Fruit fly (Drosophila melanogaster) whole organism, embryonic: ENCODE data around the gene Nle.

Experiments
- BtbVII ChIP-seq: fragments of 200-800 bp; sonication (Bioruptor generic); optimal IDR thresholded peaks from 3 replicates; lab custom pipeline; 2017; ENCODE audit warnings: missing biosample characterization, mild to moderate bottlenecking, missing genetic modification characterization
- CG11723 ChIP-seq: fragments of 200-800 bp; sonication (Bioruptor generic); optimal IDR thresholded peaks from 2 replicates; lab custom pipeline; 2017; ENCODE audit warnings: missing biosample characterization, mild to moderate bottlenecking, missing genetic modification characterization
- CG12071 ChIP-seq: fragments of 200-800 bp; sonication (Bioruptor generic); optimal IDR thresholded peaks from 3 replicates; lab custom pipeline; 2018; ENCODE audit warnings: missing biosample characterization, mild to moderate bottlenecking, missing genetic modification characterization
- CG1603 ChIP-seq: fragments of 200-800 bp; sonication (Bioruptor generic); optimal IDR thresholded peaks from 2 replicates; lab custom pipeline; 2019; ENCODE audit warnings: missing biosample characterization, mild to moderate bottlenecking, missing genetic modification characterization, moderate library complexity
- CG17186 ChIP-seq: fragments of 200-800 bp; sonication (Bioruptor generic); optimal IDR thresholded peaks from 3 replicates; lab custom pipeline; 2017; ENCODE audit warnings: missing biosample characterization, missing genetic modification reagents, missing genetic modification characterization
- CG2116 ChIP-seq: fragments of 200-800 bp; sonication (Bioruptor generic); optimal IDR thresholded peaks from 3 replicates; lab custom pipeline; 2018; ENCODE audit warnings: missing biosample characterization, mild to moderate bottlenecking, missing genetic modification characterization
- CG2712 ChIP-seq: fragments of 200-800 bp; optimal IDR thresholded peaks from 3 replicates; lab custom pipeline; 2019; ENCODE audit warnings: missing biosample characterization, mild to moderate bottlenecking, missing genetic modification characterization, moderate library complexity
- CG32772 ChIP-seq: fragments of 200-800 bp; sonication (Bioruptor generic); IDR thresholded peaks from 2 replicates; pipeline ENCODE4 v1.3.6; 2022; ENCODE audit warnings: missing biosample characterization, missing genetic modification characterization
- CG34422 ChIP-seq: fragments of 200-800 bp; sonication (Bioruptor generic); IDR thresholded peaks from 3 replicates; pipeline ENCODE4 v1.3.6; 2022; ENCODE audit warnings: missing biosample characterization, missing genetic modification characterization
- CG4360 ChIP-seq: fragments of 200-800 bp; sonication (Bioruptor generic); IDR thresholded peaks from 2 replicates; pipeline ENCODE4 v1.3.6; 2022; ENCODE audit warnings: missing biosample characterization, missing genetic modification characterization
- CG4424 ChIP-seq: fragments of 200-800 bp; sonication (Bioruptor generic); optimal IDR thresholded peaks from 3 replicates; lab custom pipeline; 2016; ENCODE audit warnings: missing biosample characterization, missing genetic modification characterization
- CG7372 ChIP-seq: fragments of 200-800 bp; sonication (Bioruptor generic); IDR thresholded peaks from 2 replicates; pipeline ENCODE4 v1.3.6; 2022; ENCODE audit warnings: missing biosample characterization, missing genetic modification characterization
- CG7745 ChIP-seq: fragments of 200-800 bp; sonication (Bioruptor generic); optimal IDR thresholded peaks from 2 replicates; lab custom pipeline; 2018; ENCODE audit warnings: missing biosample characterization, mild to moderate bottlenecking, missing genetic modification characterization, moderate library complexity
- CG8388 ChIP-seq: fragments of 200-800 bp; sonication (Bioruptor generic); optimal IDR thresholded peaks from 2 replicates; lab custom pipeline; 2019; ENCODE audit warnings: missing biosample characterization, mild to moderate bottlenecking, missing genetic modification characterization, moderate library complexity
- CG9215 ChIP-seq: fragments of 200-800 bp; sonication (Bioruptor generic); IDR thresholded peaks from 2 replicates; pipeline ENCODE4 v1.3.6; 2022; ENCODE audit warnings: missing biosample characterization, missing genetic modification characterization
- CG9797 ChIP-seq: fragments of 200-800 bp; sonication (Bioruptor generic); optimal IDR thresholded peaks from 3 replicates; lab custom pipeline; 2018; ENCODE audit warnings: missing biosample characterization, mild to moderate bottlenecking, missing genetic modification characterization
- Dbx ChIP-seq: fragments of 200-800 bp; sonication (Bioruptor generic); IDR thresholded peaks from 3 replicates; pipeline ENCODE4 v1.3.6; 2022; ENCODE audit warnings: missing biosample characterization, missing genetic modification characterization
- Dip3 ChIP-seq: fragments of 200-800 bp; sonication (Bioruptor generic); optimal IDR thresholded peaks from 3 replicates; lab custom pipeline; 2016; ENCODE audit warnings: missing biosample characterization, missing genetic modification characterization
- E2f2 ChIP-seq: fragments of 200-800 bp; sonication (Bioruptor generic); IDR thresholded peaks from 2 replicates; pipeline ENCODE4 v1.3.6; 2022; ENCODE audit warnings: missing biosample characterization, missing genetic modification characterization
- HHEX ChIP-seq: fragments of 200-800 bp; sonication (Bioruptor generic); optimal IDR thresholded peaks from 3 replicates; lab custom pipeline; 2017; ENCODE audit warnings: missing biosample characterization, mild to moderate bottlenecking, missing genetic modification characterization, missing genetic modification reagents
- HLHmδ ChIP-seq: fragments of 200-800 bp; sonication (Bioruptor generic); optimal IDR thresholded peaks from 2 replicates; lab custom pipeline; 2018; ENCODE audit warnings: missing biosample characterization, mild to moderate bottlenecking, missing genetic modification characterization, moderate library complexity
- Hsf ChIP-seq: fragments of 200-800 bp; sonication (Bioruptor generic); optimal IDR thresholded peaks from 3 replicates; lab custom pipeline; 2016; ENCODE audit warnings: missing biosample characterization, missing genetic modification characterization
- Lim3 ChIP-seq: fragments of 200-800 bp; sonication (Bioruptor generic); IDR thresholded peaks from 2 replicates; pipeline ENCODE4 v1.3.6; 2022; ENCODE audit warnings: missing biosample characterization, missing genetic modification characterization
- Nf-YA ChIP-seq: fragments of 200-800 bp; sonication (Bioruptor generic); IDR thresholded peaks from 2 replicates; pipeline ENCODE4 v1.3.6; 2022; ENCODE audit warnings: missing biosample characterization, missing genetic modification characterization
- Opbp ChIP-seq: fragments of 200-800 bp; sonication (Bioruptor generic); IDR thresholded peaks from 3 replicates; pipeline ENCODE4 v1.3.6; 2022; ENCODE audit warnings: missing biosample characterization, missing genetic modification characterization; ENCODE audit not compliant: partially characterized antibody
- Optix ChIP-seq: fragments of 200-800 bp; sonication (Bioruptor generic); IDR thresholded peaks from 3 replicates; pipeline ENCODE4 v1.3.6; 2022; ENCODE audit warnings: missing biosample characterization, missing genetic modification characterization
- Spps ChIP-seq: fragments of 200-800 bp; sonication (Bioruptor generic); optimal IDR thresholded peaks from 2 replicates; lab custom pipeline; 2018; ENCODE audit warnings: missing biosample characterization, mild to moderate bottlenecking, missing genetic modification characterization
- caup ChIP-seq: fragments of 200-800 bp; sonication (Bioruptor generic); optimal IDR thresholded peaks from 3 replicates; lab custom pipeline; 2017; ENCODE audit warnings: missing biosample characterization, mild to moderate bottlenecking, missing genetic modification characterization, moderate library complexity; ENCODE audit not compliant: severe bottlenecking
- chif ChIP-seq, 2 experiments: fragments of 200-800 bp; sonication (Bioruptor generic); optimal IDR thresholded peaks; 3 replicates each; lab custom pipeline; 2016; ENCODE audit warnings: missing biosample characterization in 2 of 2, missing genetic modification characterization in 2 of 2
- ci ChIP-seq: fragments of 200-800 bp; sonication (Bioruptor generic); IDR thresholded peaks from 3 replicates; pipeline ENCODE4 v1.3.6; 2022; ENCODE audit warnings: missing biosample characterization, missing genetic modification characterization
- crol ChIP-seq: fragments of 200-800 bp; sonication (Bioruptor generic); IDR thresholded peaks from 2 replicates; pipeline ENCODE4 v1.3.6; 2022; ENCODE audit warnings: missing biosample characterization, missing genetic modification characterization
- crp ChIP-seq, 2 experiments: fragments of 200-800 bp; sonication (Bioruptor generic); optimal IDR thresholded peaks; 2 replicates in 1 of 2; 3 replicates in 1 of 2; lab custom pipeline; 2017; ENCODE audit warnings: missing biosample characterization in 2 of 2, missing genetic modification characterization in 2 of 2, mild to moderate bottlenecking in 1 of 2, moderate library complexity in 1 of 2
- en ChIP-seq: fragments of 200-800 bp; sonication (Bioruptor generic); optimal IDR thresholded peaks from 2 replicates; lab custom pipeline; 2016; ENCODE audit warnings: missing biosample characterization, missing genetic modification characterization
- gsb ChIP-seq: fragments of 200-800 bp; sonication (Bioruptor generic); IDR thresholded peaks from 2 replicates; pipeline ENCODE4 v1.3.6; 2022; ENCODE audit warnings: missing biosample characterization, missing genetic modification characterization
- jing ChIP-seq: fragments of 200-800 bp; sonication (Bioruptor generic); optimal IDR thresholded peaks from 2 replicates; lab custom pipeline; 2018; ENCODE audit warnings: missing biosample characterization, mild to moderate bottlenecking, missing genetic modification characterization
- kah ChIP-seq: fragments of 200-800 bp; sonication (Bioruptor generic); optimal IDR thresholded peaks from 2 replicates; lab custom pipeline; 2018; ENCODE audit warnings: missing biosample characterization, mild to moderate bottlenecking, missing genetic modification characterization
- knrl ChIP-seq: fragments of 200-800 bp; sonication (Bioruptor generic); IDR thresholded peaks from 3 replicates; pipeline ENCODE4 v1.3.6; 2022; ENCODE audit warnings: missing biosample characterization, missing genetic modification characterization; ENCODE audit not compliant: partially characterized antibody
- nerfin-1 ChIP-seq: fragments of 200-800 bp; sonication (Bioruptor generic); optimal IDR thresholded peaks from 3 replicates; lab custom pipeline; 2019; ENCODE audit warnings: missing biosample characterization, mild to moderate bottlenecking, missing genetic modification characterization, moderate library complexity
- phol ChIP-seq: fragments of 200-800 bp; sonication (Bioruptor generic); optimal IDR thresholded peaks from 3 replicates; lab custom pipeline; 2018; ENCODE audit warnings: missing biosample characterization, mild to moderate bottlenecking, missing genetic modification characterization, moderate library complexity
- pros ChIP-seq: fragments of 200-800 bp; sonication (Bioruptor generic); optimal IDR thresholded peaks from 3 replicates; lab custom pipeline; 2019; ENCODE audit warnings: missing biosample characterization, mild to moderate bottlenecking, missing genetic modification characterization, moderate library complexity
- pum ChIP-seq: fragments of 200-800 bp; sonication (Bioruptor generic); optimal IDR thresholded peaks from 2 replicates; lab custom pipeline; 2016; ENCODE audit warnings: missing biosample characterization, missing genetic modification characterization
- sc ChIP-seq, 3 experiments: fragments of >200 bp in 2 of 3; fragments of 200-800 bp in 1 of 3; sonication (Bioruptor generic) in 1 of 3; optimal IDR thresholded peaks; 2 replicates in 2 of 3; 3 replicates in 1 of 3; lab custom pipeline; 2017; ENCODE audit warnings: mild to moderate bottlenecking in 1 of 3, missing biosample characterization in 1 of 3, missing genetic modification characterization in 1 of 3, missing genetic modification reagents in 1 of 3
- shn ChIP-seq: fragments of 200-800 bp; sonication (Bioruptor generic); optimal IDR thresholded peaks from 3 replicates; lab custom pipeline; 2016; ENCODE audit warnings: missing biosample characterization, missing genetic modification characterization
- sisA ChIP-seq: fragments of 200-800 bp; sonication (Bioruptor generic); IDR thresholded peaks from 2 replicates; pipeline ENCODE4 v1.3.6; 2022; ENCODE audit warnings: missing biosample characterization, missing genetic modification characterization
- slou ChIP-seq: fragments of 200-800 bp; sonication (Bioruptor generic); optimal IDR thresholded peaks from 3 replicates; lab custom pipeline; 2016; ENCODE audit warnings: missing biosample characterization, missing genetic modification characterization
- stc ChIP-seq: fragments of 200-800 bp; sonication (Bioruptor generic); IDR thresholded peaks from 2 replicates; pipeline ENCODE4 v1.3.6; 2022; ENCODE audit warnings: missing biosample characterization, missing genetic modification characterization
- tll ChIP-seq, 2 experiments: fragments of 200-800 bp in 1 of 2; fragments of >200 bp in 1 of 2; sonication (Bioruptor generic) in 1 of 2; optimal IDR thresholded peaks; 2 replicates each; lab custom pipeline; 2017 to 2019; ENCODE audit warnings: missing biosample characterization in 2 of 2, missing genetic modification characterization in 2 of 2, mild to moderate bottlenecking in 1 of 2, moderate library complexity in 1 of 2
- toy ChIP-seq: fragments of 200-800 bp; sonication (Bioruptor generic); IDR thresholded peaks from 2 replicates; pipeline ENCODE4 v1.3.6; 2022; ENCODE audit warnings: missing biosample characterization, missing genetic modification characterization
- trh ChIP-seq: fragments of 200-800 bp; sonication (Bioruptor generic); optimal IDR thresholded peaks from 2 replicates; lab custom pipeline; 2016; ENCODE audit warnings: missing biosample characterization, missing genetic modification characterization
- zen2 ChIP-seq: fragments of 200-800 bp; sonication (Bioruptor generic); IDR thresholded peaks from 3 replicates; pipeline ENCODE4 v1.3.6; 2022; ENCODE audit warnings: missing biosample characterization, missing genetic modification characterization; ENCODE audit not compliant: partially characterized antibody

Gene Nle

DNA sequence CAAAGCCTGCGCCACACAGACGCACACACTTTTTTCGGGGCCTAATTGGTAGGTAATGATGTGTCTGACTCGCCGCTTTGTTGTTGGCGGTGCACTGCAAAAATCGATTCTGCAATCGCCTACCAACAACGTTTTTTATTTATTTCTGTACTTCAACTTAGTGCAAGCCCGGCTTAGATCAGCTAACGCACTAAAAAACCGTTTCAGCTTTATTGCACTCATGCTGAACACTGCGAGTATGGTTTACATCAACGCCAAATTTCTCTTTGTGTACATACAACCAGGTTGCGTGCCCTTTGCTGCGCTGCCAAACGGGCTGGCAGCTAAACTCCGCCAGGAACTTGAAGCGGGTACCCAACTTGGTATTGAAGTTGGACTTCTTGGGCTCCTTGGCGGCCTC is 37.7 kb downstream of the Nle start:
- TF ChIP-seq sisA (GFP tag; lab: Robert Waterston, UW) (peak; percentile 42), CG12071 (GFP tag; lab: Kevin White, UChicago) (no peak), Optix (GFP tag; lab: Robert Waterston, UW) (0 out of 3 replicates have a peak, but pooled peaks have one; percentile 16), slou (GFP tag; lab: Kevin White, UChicago) (no peak), shn (GFP tag; lab: Kevin White, UChicago) (no peak), CG4360 (GFP tag; lab: Robert Waterston, UW) (no peak), CG1603 (tag; lab: Kevin White, UChicago) (no peak), chif (GFP tag; optimal IDR thresholded peaks at IDR 0.05; lab: Kevin White, UChicago) (peak; percentile 32 to 37), CG2116 (GFP tag; lab: Kevin White, UChicago) (no peak), Hsf (GFP tag; lab: Kevin White, UChicago) (peak; percentile 28), Dip3 (GFP tag; lab: Kevin White, UChicago) (no peak), CG9215 (GFP tag; lab: Robert Waterston, UW) (no peak), sc (optimal IDR thresholded peaks at IDR 0.05; lab: Kevin White, UChicago) (no peak), sc (GFP tag; optimal IDR thresholded peaks at IDR 0.05; lab: Kevin White, UChicago) (no peak), tll (GFP tag; optimal IDR thresholded peaks at IDR 0.05; lab: Kevin White, UChicago) (no peak), stc (GFP tag; lab: Robert Waterston, UW) (no peak), knrl (no peak), trh (GFP tag; lab: Kevin White, UChicago) (no peak), jing (GFP tag; lab: Kevin White, UChicago) (no peak), CG17186 (GFP tag; lab: Kevin White, UChicago) (no peak), phol (tag; lab: Kevin White, UChicago) (no peak), pum (GFP tag; lab: Kevin White, UChicago) (peak; percentile 7), Nf-YA (GFP tag; lab: Robert Waterston, UW) (no peak), en (GFP tag; lab: Kevin White, UChicago) (no peak), toy (GFP tag; lab: Robert Waterston, UW) (no peak), gsb (GFP tag; lab: Robert Waterston, UW) (no peak), pros (no peak), Lim3 (GFP tag; lab: Robert Waterston, UW) (no peak), CG32772 (0 out of 2 replicates have a peak, but pooled peaks have one; percentile 8), CG11723 (GFP tag; lab: Kevin White, UChicago) (no peak), CG7745 (tag; lab: Kevin White, UChicago) (no peak), zen2 (no peak), ci (GFP tag; lab: Robert Waterston, UW) (0 out of 3 replicates have a peak, but pooled peaks have one; percentile 47), caup (GFP tag; lab: Kevin White, UChicago) (no peak), crol (GFP tag; lab: Robert Waterston, UW) (no peak), HLHmδ (GFP tag; lab: Kevin White, UChicago) (no peak), Dbx (GFP tag; lab: Robert Waterston, UW) (no peak), CG34422 (GFP tag; lab: Robert Waterston, UW) (peak; percentile 28; the same call in 1 of the 3 replicates), CG8388 (no peak), E2f2 (GFP tag; lab: Robert Waterston, UW) (no peak), nerfin-1 (tag; lab: Kevin White, UChicago) (no peak), CG9797 (no peak), BtbVII (GFP tag; lab: Kevin White, UChicago) (no peak), kah (GFP tag; lab: Kevin White, UChicago) (no peak), Opbp (GFP tag; lab: Robert Waterston, UW) (no peak), crp (GFP tag; optimal IDR thresholded peaks at IDR 0.05; lab: Kevin White, UChicago) (no peak), CG2712 (tag; lab: Kevin White, UChicago) (no peak), CG4424 (GFP tag; lab: Kevin White, UChicago) (no peak), HHEX (GFP tag; lab: Kevin White, UChicago) (no peak), Spps (tag; lab: Kevin White, UChicago) (no peak), CG7372 (no peak)
